Worm (Caenorhabditis elegans): ENCODE results near the gene F54D5.17.

F54D5.17 gene

DNA sequence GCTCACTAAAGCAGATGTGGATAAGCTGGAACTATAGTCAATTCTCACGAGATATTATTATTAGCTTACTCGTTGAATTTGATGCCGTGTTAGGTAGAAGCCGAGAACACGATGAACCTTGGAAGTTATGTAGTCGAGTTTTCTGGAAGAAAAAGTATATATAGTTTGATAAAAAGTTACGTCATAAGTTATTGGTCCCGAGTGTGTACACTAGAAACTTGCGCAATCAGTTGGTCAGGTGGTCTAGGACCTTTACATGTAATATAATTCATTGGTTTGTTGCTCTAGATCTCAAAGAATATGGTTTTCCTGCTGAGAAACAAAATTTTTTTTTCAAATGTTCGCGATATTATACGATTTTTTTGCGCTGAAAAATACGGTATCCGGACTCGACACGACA, 20.5 kb upstream of the F54D5.17 start:
- peak; percentile 99 for TF ChIP-seq zip-8 (tag; optimal IDR thresholded peaks at IDR 0.05)
- TF ChIP-seq nhr-2 (tag; optimal IDR thresholded peaks at IDR 0.05), result no peak

DNA sequence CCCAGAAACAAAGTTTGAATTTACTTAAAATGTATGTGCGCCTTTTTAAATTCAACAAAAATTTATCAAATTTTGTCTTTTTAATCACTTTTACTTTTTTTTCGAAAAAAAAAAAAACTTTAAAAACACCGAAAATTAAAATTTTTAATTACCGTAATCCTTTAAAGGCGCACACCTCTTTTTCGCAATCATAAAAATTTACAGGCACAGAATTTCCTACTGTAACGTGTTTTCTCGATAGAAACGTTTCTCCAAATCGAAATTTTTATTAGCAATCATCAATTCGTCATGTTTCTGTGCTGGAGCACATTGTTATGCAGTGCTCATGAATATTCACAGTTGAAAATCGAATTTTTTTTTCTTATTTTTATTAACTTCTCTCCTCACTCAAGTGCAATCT, 19.9 kb upstream of the F54D5.17 start:
- peak; percentile 36 for TF ChIP-seq ces-1 (GFP tag; optimal IDR thresholded peaks at IDR 0.05)
- no peak for TF ChIP-seq cnd-1 (tag; optimal IDR thresholded peaks at IDR 0.05)

DNA sequence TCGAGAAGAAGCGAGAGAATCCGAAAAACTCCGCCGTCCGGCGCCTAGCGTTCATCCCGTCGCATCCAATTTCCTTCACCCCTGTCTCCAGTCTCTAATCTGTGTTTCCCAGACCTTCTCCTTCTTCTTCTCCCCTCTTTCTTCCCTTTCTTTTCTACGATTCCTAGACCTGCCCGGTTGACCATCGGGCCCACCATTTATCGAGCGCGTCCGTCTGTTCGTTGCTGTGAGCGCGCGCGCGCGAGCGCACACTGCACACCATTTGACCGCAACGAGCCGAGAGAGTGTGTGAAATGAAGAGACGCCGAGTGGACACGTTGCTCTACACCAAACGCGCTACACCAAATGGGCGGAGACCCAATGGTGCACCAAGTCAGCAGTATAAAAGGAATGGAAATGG, 19.3 kb upstream of the F54D5.17 start:
- TF ChIP-seq lin-32 (GFP tag; optimal IDR thresholded peaks at IDR 0.05), result no peak
- TF ChIP-seq bed-3 (GFP tag; optimal IDR thresholded peaks at IDR 0.05), result no peak
- TF ChIP-seq mls-2 (tag; optimal IDR thresholded peaks at IDR 0.05), result peak; percentile 40
- TF ChIP-seq mep-1 (tag; optimal IDR thresholded peaks at IDR 0.05), result peak; percentile 62
- TF ChIP-seq mab-5 (tag; optimal IDR thresholded peaks at IDR 0.05), result no peak
- no peak for TF ChIP-seq sem-2 (GFP tag; optimal IDR thresholded peaks at IDR 0.05)
- no peak for TF ChIP-seq ztf-11 (tag; optimal IDR thresholded peaks at IDR 0.05)
- TF ChIP-seq unc-39 (tag; optimal IDR thresholded peaks at IDR 0.05), result no peak
- peak; percentile 6 for TF ChIP-seq unc-120 (tag; optimal IDR thresholded peaks at IDR 0.05; ENCODE audit: poor library complexity, severe bottlenecking)
- peak; percentile 37 for TF ChIP-seq ham-2 (GFP tag; optimal IDR thresholded peaks at IDR 0.05)
- TF ChIP-seq cnd-1 (tag; optimal IDR thresholded peaks at IDR 0.05), result peak; percentile 52
- TF ChIP-seq ceh-39 (tag; optimal IDR thresholded peaks at IDR 0.05), result peak; percentile 76
- TF ChIP-seq sptf-1 (tag; optimal IDR thresholded peaks at IDR 0.05), result peak; percentile 89
- no peak for TF ChIP-seq tbx-8 (GFP tag; optimal IDR thresholded peaks at IDR 0.05)
- peak; percentile 67 for TF ChIP-seq unc-62 (GFP tag; optimal IDR thresholded peaks at IDR 0.05)
- TF ChIP-seq nhr-2 (tag; optimal IDR thresholded peaks at IDR 0.05), result peak; percentile 46
- no peak for TF ChIP-seq lsy-2 (tag; optimal IDR thresholded peaks at IDR 0.05)
- TF ChIP-seq hlh-1 (tag; optimal IDR thresholded peaks at IDR 0.05), result peak; percentile 60
- TF ChIP-seq M03D4.4 (tag; optimal IDR thresholded peaks at IDR 0.05), result no peak
- no peak for TF ChIP-seq ceh-43 (GFP tag; optimal IDR thresholded peaks at IDR 0.05)
- TF ChIP-seq drap-1 (GFP tag; optimal IDR thresholded peaks at IDR 0.05), result no peak

DNA sequence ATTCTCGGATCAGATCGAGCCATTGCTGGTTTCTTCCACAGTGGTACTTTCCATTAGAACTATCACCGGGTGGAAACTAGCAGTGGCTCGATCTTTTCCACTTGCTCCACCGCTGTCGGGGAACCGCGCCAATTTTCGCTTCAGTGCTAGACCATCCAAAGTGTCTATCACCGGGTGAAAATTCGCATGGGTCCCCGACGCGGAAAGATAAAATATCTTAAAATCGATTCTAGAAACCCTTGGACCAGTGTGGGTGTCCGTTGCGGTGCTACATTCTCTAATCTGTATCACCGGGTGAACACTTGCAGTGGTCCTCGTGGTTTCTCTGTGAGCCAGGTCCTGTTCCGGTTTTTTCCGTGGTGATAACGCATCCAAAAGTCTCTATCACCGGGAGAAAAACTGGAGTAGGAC, 18.8 kb upstream of the F54D5.17 start:
- TF ChIP-seq cnd-1 (tag; optimal IDR thresholded peaks at IDR 0.05), result no peak
- no peak for TF ChIP-seq lsy-2 (tag; optimal IDR thresholded peaks at IDR 0.05)
- TF ChIP-seq elt-3 (tag; optimal IDR thresholded peaks at IDR 0.05), result no peak
- TF ChIP-seq lin-32 (GFP tag; optimal IDR thresholded peaks at IDR 0.05), result no peak
- no peak for TF ChIP-seq unc-39 (tag; optimal IDR thresholded peaks at IDR 0.05)
- no peak for TF ChIP-seq nhr-28 (tag; optimal IDR thresholded peaks at IDR 0.05)
- no peak for TF ChIP-seq nhr-237 (tag; optimal IDR thresholded peaks at IDR 0.05)
- no peak for TF ChIP-seq hlh-1 (tag; optimal IDR thresholded peaks at IDR 0.05)
- TF ChIP-seq pha-4 (tag; optimal IDR thresholded peaks at IDR 0.05), result no peak
- TF ChIP-seq bed-3 (GFP tag; optimal IDR thresholded peaks at IDR 0.05), result no peak
- no peak for TF ChIP-seq unc-120 (tag; optimal IDR thresholded peaks at IDR 0.05; ENCODE audit: poor library complexity, severe bottlenecking)
- no peak for TF ChIP-seq ceh-43 (GFP tag; optimal IDR thresholded peaks at IDR 0.05)
- no peak for TF ChIP-seq mep-1 (tag; optimal IDR thresholded peaks at IDR 0.05)
- no peak for TF ChIP-seq nhr-12 (tag; optimal IDR thresholded peaks at IDR 0.05)
- TF ChIP-seq ces-1 (GFP tag; optimal IDR thresholded peaks at IDR 0.05), result no peak
- TF ChIP-seq blmp-1 (tag; optimal IDR thresholded peaks at IDR 0.05), result no peak
- peak; percentile 27 for TF ChIP-seq mls-2 (tag; optimal IDR thresholded peaks at IDR 0.05)
- TF ChIP-seq snpc-4 (tag; optimal IDR thresholded peaks at IDR 0.05), result no peak
- TF ChIP-seq sptf-1 (tag; optimal IDR thresholded peaks at IDR 0.05), result no peak
- peak; percentile 35 for TF ChIP-seq tbx-8 (GFP tag; optimal IDR thresholded peaks at IDR 0.05)
- peak; percentile 34 for TF ChIP-seq M03D4.4 (tag; optimal IDR thresholded peaks at IDR 0.05)
- TF ChIP-seq flh-1 (GFP tag; optimal IDR thresholded peaks at IDR 0.05), result no peak
- peak; percentile 60 for TF ChIP-seq sem-2 (GFP tag; optimal IDR thresholded peaks at IDR 0.05)
- peak; percentile 86 for TF ChIP-seq ceh-83 (GFP tag; optimal IDR thresholded peaks at IDR 0.05)
- no peak for TF ChIP-seq nhr-76 (tag; optimal IDR thresholded peaks at IDR 0.05)
- no peak for TF ChIP-seq ham-2 (GFP tag; optimal IDR thresholded peaks at IDR 0.05)
- no peak for TF ChIP-seq unc-62 (GFP tag; optimal IDR thresholded peaks at IDR 0.05)
- TF ChIP-seq mab-5 (tag; optimal IDR thresholded peaks at IDR 0.05), result no peak
- no peak for TF ChIP-seq ztf-11 (tag; optimal IDR thresholded peaks at IDR 0.05)
- TF ChIP-seq lin-13 (tag; optimal IDR thresholded peaks at IDR 0.05), result no peak
